Fruit fly (Drosophila melanogaster) whole organism, embryonic: ENCODE measurements around the gene Kmn1.
A peak's percentile ranks its signal among the peaks of the same experiment; 100 is the strongest.

Source experiments
- Abd-B ChIP-seq: fragments of 200-800 bp; sonication (Bioruptor generic); optimal IDR thresholded peaks from 2 replicates; lab custom pipeline; 2018; ENCODE audit warnings: missing biosample characterization, mild to moderate bottlenecking, missing genetic modification characterization, moderate library complexity
- Asciz ChIP-seq: fragments of 200-800 bp; sonication (Bioruptor generic); optimal IDR thresholded peaks from 2 replicates; lab custom pipeline; 2017; ENCODE audit warnings: missing biosample characterization, mild to moderate bottlenecking, missing genetic modification characterization, missing genetic modification reagents
- Atf-2 ChIP-seq: fragments of 200-800 bp; sonication (Bioruptor generic); optimal IDR thresholded peaks from 2 replicates; lab custom pipeline; 2016; ENCODE audit warnings: missing biosample characterization, missing genetic modification characterization
- BEAF-32 ChIP-seq: fragments of 200-800 bp; sonication (Bioruptor generic); optimal IDR thresholded peaks from 3 replicates; lab custom pipeline; 2017; ENCODE audit warnings: missing biosample characterization, missing genetic modification characterization, mild to moderate bottlenecking, moderate library complexity, missing genetic modification reagents
- CG10565 ChIP-seq: fragments of 200-800 bp; sonication (Bioruptor generic); optimal IDR thresholded peaks from 3 replicates; lab custom pipeline; 2016; ENCODE audit warnings: missing biosample characterization, mild to moderate bottlenecking, missing genetic modification characterization
- CG1233 ChIP-seq: fragments of 200-800 bp; sonication (Bioruptor generic); optimal IDR thresholded peaks from 4 replicates; lab custom pipeline; 2018; ENCODE audit warnings: missing biosample characterization, mild to moderate bottlenecking, missing genetic modification characterization
- CG13424 ChIP-seq: fragments of 200-800 bp; sonication (Bioruptor generic); optimal IDR thresholded peaks from 2 replicates; lab custom pipeline; 2019; ENCODE audit warnings: missing biosample characterization, mild to moderate bottlenecking, missing genetic modification characterization, moderate library complexity
- CG15601 ChIP-seq: fragments of 200-800 bp; sonication (Bioruptor generic); optimal IDR thresholded peaks from 3 replicates; lab custom pipeline; 2019; ENCODE audit warnings: missing biosample characterization, mild to moderate bottlenecking, missing genetic modification characterization, moderate library complexity
- CG17359 ChIP-seq: fragments of 200-800 bp; sonication (Bioruptor generic); optimal IDR thresholded peaks from 3 replicates; lab custom pipeline; 2018; ENCODE audit warnings: missing biosample characterization, mild to moderate bottlenecking, missing genetic modification characterization, moderate library complexity
- CG1792 ChIP-seq: fragments of 200-800 bp; sonication (Bioruptor generic); optimal IDR thresholded peaks from 2 replicates; lab custom pipeline; 2016; ENCODE audit warnings: missing biosample characterization, missing genetic modification characterization
- CG18599 ChIP-seq: fragments of 200-800 bp; sonication (Bioruptor generic); optimal IDR thresholded peaks from 3 replicates; lab custom pipeline; 2017; ENCODE audit warnings: missing biosample characterization, missing genetic modification characterization, mild to moderate bottlenecking, moderate library complexity, missing genetic modification reagents
- CG2129 ChIP-seq: fragments of 200-800 bp; sonication (Bioruptor generic); IDR thresholded peaks from 2 replicates; pipeline ENCODE4 v1.3.6; 2022; ENCODE audit warnings: missing biosample characterization, missing genetic modification characterization; ENCODE audit not compliant: partially characterized antibody
- CG32767 ChIP-seq: fragments of 200-800 bp; sonication (Bioruptor generic); IDR thresholded peaks from 2 replicates; pipeline ENCODE4 v1.3.6; 2022; ENCODE audit warnings: missing biosample characterization, missing genetic modification characterization
- CG3838 ChIP-seq: fragments of 200-800 bp; sonication (Bioruptor generic); optimal IDR thresholded peaks from 3 replicates; lab custom pipeline; 2016; ENCODE audit warnings: missing biosample characterization, missing genetic modification characterization
- CG42726 ChIP-seq: fragments of 200-800 bp; sonication (Bioruptor generic); IDR thresholded peaks from 2 replicates; pipeline ENCODE4 v1.3.6; 2022; ENCODE audit warnings: missing biosample characterization, missing genetic modification characterization; ENCODE audit not compliant: partially characterized antibody
- CG4707 ChIP-seq: fragments of 200-800 bp; sonication (Bioruptor generic); optimal IDR thresholded peaks from 2 replicates; lab custom pipeline; 2018; ENCODE audit warnings: missing biosample characterization, mild to moderate bottlenecking, missing genetic modification characterization, moderate library complexity
- CG6254 ChIP-seq: fragments of 200-800 bp; sonication (Bioruptor generic); optimal IDR thresholded peaks from 3 replicates; lab custom pipeline; 2017; ENCODE audit warnings: mild to moderate bottlenecking, missing biosample characterization, missing genetic modification reagents, missing genetic modification characterization
- CG7357 ChIP-seq: fragments of 200-800 bp; sonication (Bioruptor generic); IDR thresholded peaks from 3 replicates; pipeline ENCODE4 v1.3.6; 2022; ENCODE audit warnings: missing biosample characterization, missing genetic modification characterization
- CG7372 ChIP-seq: fragments of 200-800 bp; sonication (Bioruptor generic); IDR thresholded peaks from 2 replicates; pipeline ENCODE4 v1.3.6; 2022; ENCODE audit warnings: missing biosample characterization, missing genetic modification characterization
- CG8359 ChIP-seq: fragments of 200-800 bp; sonication (Bioruptor generic); optimal IDR thresholded peaks from 2 replicates; lab custom pipeline; 2017; ENCODE audit warnings: missing biosample characterization, mild to moderate bottlenecking, missing genetic modification characterization, borderline replicate concordance
- CG8765 ChIP-seq: fragments of 200-800 bp; sonication (Bioruptor generic); IDR thresholded peaks from 2 replicates; pipeline ENCODE4 v1.3.6; 2022; ENCODE audit warnings: missing biosample characterization, missing genetic modification characterization
- Dref ChIP-seq: fragments of 200-800 bp; sonication (Bioruptor generic); IDR thresholded peaks from 2 replicates; pipeline ENCODE4 v1.3.6; 2022; ENCODE audit warnings: missing biosample characterization, missing genetic modification characterization
- ERR ChIP-seq: fragments of 200-800 bp; sonication (Bioruptor generic); optimal IDR thresholded peaks from 2 replicates; lab custom pipeline; 2016; ENCODE audit warnings: missing biosample characterization, missing genetic modification characterization
- Ets65A ChIP-seq: fragments of 200-800 bp; sonication (Bioruptor generic); peaks from one replicate; lab custom pipeline; 2016; ENCODE audit warnings: missing biosample characterization, missing genetic modification characterization
- H15 ChIP-seq: fragments of 200-800 bp; sonication (Bioruptor generic); IDR thresholded peaks from 3 replicates; pipeline ENCODE4 v1.3.6; 2022; ENCODE audit warnings: missing biosample characterization, missing genetic modification characterization
- Lpt ChIP-seq: fragments of >200 bp; optimal IDR thresholded peaks from 2 replicates; lab custom pipeline; 2018; ENCODE audit warnings: missing biosample characterization, missing genetic modification characterization
- Side ChIP-seq: fragments of 200-800 bp; sonication (Bioruptor generic); optimal IDR thresholded peaks from 2 replicates; lab custom pipeline; 2016; ENCODE audit warnings: missing biosample characterization, missing genetic modification characterization
- bab2 ChIP-seq: fragments of 200-800 bp; sonication (Bioruptor generic); optimal IDR thresholded peaks from 2 replicates; lab custom pipeline; 2016; ENCODE audit warnings: missing biosample characterization, missing genetic modification characterization
- bbx ChIP-seq: fragments of 200-800 bp; sonication (Bioruptor generic); IDR thresholded peaks from 2 replicates; pipeline ENCODE4 v1.3.6; 2022; ENCODE audit warnings: missing biosample characterization, missing genetic modification characterization; ENCODE audit not compliant: partially characterized antibody
- bowl ChIP-seq: fragments of 200-800 bp; sonication (Bioruptor generic); IDR thresholded peaks from 2 replicates; pipeline ENCODE4 v1.3.6; 2022; ENCODE audit warnings: missing biosample characterization, missing genetic modification characterization
- crol ChIP-seq: fragments of 200-800 bp; sonication (Bioruptor generic); IDR thresholded peaks from 2 replicates; pipeline ENCODE4 v1.3.6; 2022; ENCODE audit warnings: missing biosample characterization, missing genetic modification characterization
- dmrt99B ChIP-seq: fragments of 200-800 bp; sonication (Bioruptor generic); optimal IDR thresholded peaks from 2 replicates; lab custom pipeline; 2018; ENCODE audit warnings: missing biosample characterization, mild to moderate bottlenecking, missing genetic modification characterization, moderate library complexity
- emc ChIP-seq: fragments of 200-800 bp; sonication (Bioruptor generic); optimal IDR thresholded peaks from 2 replicates; lab custom pipeline; 2016; ENCODE audit warnings: missing biosample characterization, missing genetic modification characterization
- en ChIP-seq: fragments of 200-800 bp; sonication (Bioruptor generic); optimal IDR thresholded peaks from 2 replicates; lab custom pipeline; 2016; ENCODE audit warnings: missing biosample characterization, missing genetic modification characterization
- esg ChIP-seq: fragments of 200-800 bp; sonication (Bioruptor generic); conservative IDR thresholded peaks from 2 replicates; pipeline ENCODE4 v1.3.6; 2022; ENCODE audit warnings: missing biosample characterization, missing genetic modification characterization
- eve ChIP-seq, 2 experiments: fragments of >200 bp; optimal IDR thresholded peaks; 2 replicates each; lab custom pipeline; 2017; ENCODE audit warnings: missing biosample characterization in 2 of 2, missing genetic modification characterization in 2 of 2
- fd64A ChIP-seq: fragments of 200-800 bp; sonication (Bioruptor generic); optimal IDR thresholded peaks from 3 replicates; lab custom pipeline; 2018; ENCODE audit warnings: missing biosample characterization, mild to moderate bottlenecking, missing genetic modification characterization
- gsb-n ChIP-seq: fragments of 200-800 bp; sonication (Bioruptor generic); optimal IDR thresholded peaks from 3 replicates; lab custom pipeline; 2018; ENCODE audit warnings: missing biosample characterization, mild to moderate bottlenecking, missing genetic modification characterization
- ham ChIP-seq: fragments of 200-800 bp; sonication (Bioruptor generic); IDR thresholded peaks from 2 replicates; pipeline ENCODE4 v1.3.6; 2022; ENCODE audit warnings: missing biosample characterization, missing genetic modification characterization
- jigr1 ChIP-seq: fragments of 200-800 bp; sonication (Bioruptor generic); IDR thresholded peaks from 3 replicates; pipeline ENCODE4 v1.3.6; 2022; ENCODE audit warnings: missing biosample characterization, missing genetic modification characterization
- klu ChIP-seq: fragments of 200-800 bp; sonication (Bioruptor generic); IDR thresholded peaks from 2 replicates; pipeline ENCODE4 v1.3.6; 2022; ENCODE audit warnings: missing biosample characterization, missing genetic modification characterization
- luna ChIP-seq: fragments of 200-800 bp; sonication (Bioruptor generic); optimal IDR thresholded peaks from 2 replicates; lab custom pipeline; 2016; ENCODE audit warnings: missing biosample characterization, missing genetic modification characterization
- onecut ChIP-seq: fragments of 200-800 bp; sonication (Bioruptor generic); IDR thresholded peaks from 2 replicates; pipeline ENCODE4 v1.3.6; 2022; ENCODE audit warnings: missing biosample characterization, missing genetic modification characterization
- peb ChIP-seq: fragments of 200-800 bp; sonication (Bioruptor generic); IDR thresholded peaks from 2 replicates; pipeline ENCODE4 v1.3.6; 2022; ENCODE audit warnings: missing biosample characterization, missing genetic modification characterization
- sim ChIP-seq: fragments of 200-800 bp; sonication (Bioruptor generic); IDR thresholded peaks from 2 replicates; pipeline ENCODE4 v1.3.6; 2022; ENCODE audit warnings: missing biosample characterization, missing genetic modification characterization
- slou ChIP-seq: fragments of 200-800 bp; sonication (Bioruptor generic); optimal IDR thresholded peaks from 3 replicates; lab custom pipeline; 2016; ENCODE audit warnings: missing biosample characterization, missing genetic modification characterization
- sna ChIP-seq: fragments of 200-800 bp; sonication (Bioruptor generic); IDR thresholded peaks from 2 replicates; pipeline ENCODE4 v1.3.6; 2022; ENCODE audit warnings: missing biosample characterization, missing genetic modification characterization; ENCODE audit not compliant: partially characterized antibody
- trh ChIP-seq: fragments of 200-800 bp; sonication (Bioruptor generic); optimal IDR thresholded peaks from 2 replicates; lab custom pipeline; 2016; ENCODE audit warnings: missing biosample characterization, missing genetic modification characterization
- vfl ChIP-seq: fragments of 200-800 bp; sonication (Bioruptor generic); optimal IDR thresholded peaks from 2 replicates; lab custom pipeline; 2016; ENCODE audit warnings: missing biosample characterization, missing genetic modification characterization

The Kmn1 gene

DNA sequence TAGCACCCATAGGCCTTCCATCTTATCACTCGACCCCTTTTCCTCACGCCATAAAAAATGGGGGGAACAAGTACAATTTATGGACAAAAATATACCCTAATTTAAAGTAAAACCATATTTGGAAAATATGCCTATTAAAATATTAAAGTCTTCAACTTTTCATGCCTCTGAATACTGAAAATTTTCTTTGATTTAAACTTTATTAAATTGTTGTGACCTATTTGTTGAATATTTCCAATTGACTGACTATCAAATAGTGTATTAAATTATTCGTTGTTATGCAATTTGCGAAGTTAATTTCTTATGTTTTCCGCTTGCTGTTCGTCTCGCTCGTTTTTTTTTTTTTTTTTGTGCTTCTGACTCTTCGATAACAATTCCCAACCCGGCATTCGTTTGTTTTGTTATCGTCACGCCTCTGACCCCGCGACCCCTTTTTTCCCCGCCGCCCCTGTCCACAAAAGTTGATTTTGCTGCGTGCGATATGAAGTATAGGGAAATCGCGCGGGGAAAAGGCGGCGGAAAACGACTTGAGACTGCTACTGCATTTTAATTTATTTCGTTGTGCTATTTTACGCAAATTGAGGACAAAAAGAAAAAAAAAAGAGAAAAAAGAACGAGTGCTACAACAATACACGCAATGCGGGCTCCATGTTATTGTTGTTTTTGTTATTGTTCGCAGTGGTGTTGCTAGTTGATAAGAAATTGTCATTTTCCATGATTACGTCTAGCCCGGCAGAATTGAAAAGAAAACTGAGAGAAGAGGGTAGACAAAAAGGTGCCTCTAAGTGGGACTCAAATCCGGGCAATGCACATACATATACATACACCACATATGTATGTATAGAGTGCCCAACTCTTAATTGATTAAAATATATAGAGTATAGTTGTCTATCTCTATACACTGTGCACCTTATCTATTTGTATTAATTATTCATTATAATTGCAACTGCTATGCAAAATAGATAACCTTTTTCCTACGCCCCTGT is 50.4 kb downstream of the Kmn1 start (continued):
- no peak for TF ChIP-seq BEAF-32 (GFP tag; lab: Kevin White, UChicago)
- peak; percentile 36; the same call in 1 of the 2 replicates for TF ChIP-seq CG7372
- TF ChIP-seq CG4707 (GFP tag; lab: Kevin White, UChicago) = no peak
- TF ChIP-seq CG8359 = no peak
- TF ChIP-seq fd64A = no peak
- TF ChIP-seq klu (GFP tag; lab: Robert Waterston, UW) = no peak
- TF ChIP-seq CG18599 (GFP tag; lab: Kevin White, UChicago) = peak; percentile 69
- TF ChIP-seq en (GFP tag; lab: Kevin White, UChicago) = no peak
- TF ChIP-seq H15 (GFP tag; lab: Robert Waterston, UW) = peak; percentile 53; the same call in 1 of the 3 replicates
- 0 out of 3 replicates have a peak, but pooled peaks have one; percentile 36 for TF ChIP-seq CG7357
- peak; percentile 96 for TF ChIP-seq crol (GFP tag; lab: Robert Waterston, UW)
- peak; percentile 66 for TF ChIP-seq CG32767 (GFP tag; lab: Robert Waterston, UW)
- TF ChIP-seq CG1792 = peak; percentile 15
- no peak for TF ChIP-seq luna
- TF ChIP-seq gsb-n = peak; percentile 53
- TF ChIP-seq onecut = peak; percentile 16; the same call in 1 of the 2 replicates
- TF ChIP-seq CG17359 (tag; lab: Kevin White, UChicago) = peak; percentile 69
- TF ChIP-seq emc (GFP tag; lab: Kevin White, UChicago) = no peak
- no peak for TF ChIP-seq vfl (GFP tag; lab: Kevin White, UChicago)
- TF ChIP-seq CG1233 (GFP tag; lab: Kevin White, UChicago) = no peak
- peak; percentile 76 for TF ChIP-seq dmrt99B (tag; lab: Kevin White, UChicago)
- TF ChIP-seq sna (GFP tag; lab: Robert Waterston, UW) = no peak
- no peak for TF ChIP-seq CG3838 (GFP tag; lab: Kevin White, UChicago)
- peak in 1 of 2 experiments; percentile 65 for TF ChIP-seq eve (GFP tag; optimal IDR thresholded peaks at IDR 0.05; lab: Kevin White, UChicago)
- TF ChIP-seq slou (GFP tag; lab: Kevin White, UChicago) = no peak
- TF ChIP-seq CG10565 (GFP tag; lab: Kevin White, UChicago) = no peak
- TF ChIP-seq CG6254 (GFP tag; lab: Kevin White, UChicago) = peak; percentile 16
- TF ChIP-seq sim = 0 out of 2 replicates have a peak, but pooled peaks have one; percentile 39
- peak; percentile 75 for TF ChIP-seq CG13424
- TF ChIP-seq Dref (GFP tag; lab: Robert Waterston, UW) = no peak
- TF ChIP-seq esg (GFP tag; lab: Robert Waterston, UW) = peak; percentile 67
- TF ChIP-seq trh = peak; percentile 13
- no peak for TF ChIP-seq Asciz
- no peak for TF ChIP-seq jigr1
- no peak for TF ChIP-seq Lpt (GFP tag; lab: Kevin White, UChicago)
- no peak for TF ChIP-seq CG8765 (GFP tag; lab: Robert Waterston, UW)
- no peak for TF ChIP-seq Side (GFP tag; lab: Kevin White, UChicago)
- TF ChIP-seq bowl (GFP tag; lab: Robert Waterston, UW) = no peak
- no peak for TF ChIP-seq CG42726 (GFP tag; lab: Robert Waterston, UW)
- TF ChIP-seq Abd-B (GFP tag; lab: Kevin White, UChicago) = peak; percentile 50
- TF ChIP-seq Atf-2 (GFP tag; lab: Kevin White, UChicago) = no peak
- no peak for TF ChIP-seq bbx (GFP tag; lab: Robert Waterston, UW)
- no peak for TF ChIP-seq peb (GFP tag; lab: Robert Waterston, UW)
- no peak for TF ChIP-seq ham (GFP tag; lab: Robert Waterston, UW)
- TF ChIP-seq Ets65A (GFP tag; lab: Kevin White, UChicago) = no peak
- TF ChIP-seq ERR = no peak
- TF ChIP-seq bab2 (GFP tag; lab: Kevin White, UChicago) = peak; percentile 19
- no peak for TF ChIP-seq CG2129 (GFP tag; lab: Robert Waterston, UW)
- peak; percentile 39 for TF ChIP-seq CG15601 (tag; lab: Kevin White, UChicago)
